Fruit fly (Drosophila melanogaster) whole organism, embryonic: Measurements from ENCODE around the gene galla-2.
A peak's percentile ranks its signal among the peaks of the same experiment; 100 is the strongest.

ENCODE experiments used
- B-H1 ChIP-seq: fragments of 200-800 bp; sonication (Bioruptor generic); IDR thresholded peaks from 3 replicates; pipeline ENCODE4 v1.3.6; 2022; ENCODE audit warnings: missing biosample characterization, missing genetic modification characterization
- CG1024 ChIP-seq: fragments of 200-800 bp; sonication (Bioruptor generic); IDR thresholded peaks from 2 replicates; pipeline ENCODE4 v1.3.6; 2022; ENCODE audit warnings: missing biosample characterization, missing genetic modification characterization
- CG10431 ChIP-seq: fragments of 200-800 bp; sonication (Bioruptor generic); optimal IDR thresholded peaks from 3 replicates; lab custom pipeline; 2018; ENCODE audit warnings: missing biosample characterization, mild to moderate bottlenecking, missing genetic modification characterization
- CG10462 ChIP-seq: fragments of 200-800 bp; sonication (Bioruptor generic); optimal IDR thresholded peaks from 2 replicates; lab custom pipeline; 2016; ENCODE audit warnings: missing biosample characterization, missing genetic modification characterization
- CG11398 ChIP-seq: fragments of 200-800 bp; sonication (Bioruptor generic); optimal IDR thresholded peaks from 2 replicates; lab custom pipeline; 2016; ENCODE audit warnings: missing biosample characterization, missing genetic modification characterization
- CG11696 ChIP-seq: fragments of 200-800 bp; sonication (Bioruptor generic); IDR thresholded peaks from 2 replicates; pipeline ENCODE4 v1.3.6; 2022; ENCODE audit warnings: missing biosample characterization, missing genetic modification characterization
- CG12236 ChIP-seq: fragments of 200-800 bp; sonication (Bioruptor generic); optimal IDR thresholded peaks from 2 replicates; lab custom pipeline; 2016; ENCODE audit warnings: missing biosample characterization, missing genetic modification characterization
- CG1233 ChIP-seq: fragments of 200-800 bp; sonication (Bioruptor generic); optimal IDR thresholded peaks from 4 replicates; lab custom pipeline; 2018; ENCODE audit warnings: missing biosample characterization, mild to moderate bottlenecking, missing genetic modification characterization
- CG12391 ChIP-seq: fragments of 200-800 bp; sonication (Bioruptor generic); optimal IDR thresholded peaks from 3 replicates; lab custom pipeline; 2018; ENCODE audit warnings: missing biosample characterization, mild to moderate bottlenecking, missing genetic modification characterization, moderate library complexity
- CG1602 ChIP-seq: fragments of 200-800 bp; sonication (Bioruptor generic); optimal IDR thresholded peaks from 3 replicates; lab custom pipeline; 2016; ENCODE audit warnings: missing biosample characterization, missing genetic modification characterization
- CG16813 ChIP-seq: fragments of 200-800 bp; sonication (Bioruptor generic); IDR thresholded peaks from 3 replicates; pipeline ENCODE4 v1.3.6; 2022; ENCODE audit warnings: missing biosample characterization, missing genetic modification characterization; ENCODE audit not compliant: partially characterized antibody
- CG18599 ChIP-seq: fragments of 200-800 bp; sonication (Bioruptor generic); optimal IDR thresholded peaks from 3 replicates; lab custom pipeline; 2017; ENCODE audit warnings: missing biosample characterization, missing genetic modification characterization, mild to moderate bottlenecking, moderate library complexity, missing genetic modification reagents
- CG2712 ChIP-seq: fragments of 200-800 bp; optimal IDR thresholded peaks from 3 replicates; lab custom pipeline; 2019; ENCODE audit warnings: missing biosample characterization, mild to moderate bottlenecking, missing genetic modification characterization, moderate library complexity
- CG31388 ChIP-seq: fragments of 200-800 bp; sonication (Bioruptor generic); optimal IDR thresholded peaks from 2 replicates; lab custom pipeline; 2016; ENCODE audit warnings: missing biosample characterization, missing genetic modification characterization
- CG3838 ChIP-seq: fragments of 200-800 bp; sonication (Bioruptor generic); optimal IDR thresholded peaks from 3 replicates; lab custom pipeline; 2016; ENCODE audit warnings: missing biosample characterization, missing genetic modification characterization
- CG4328 ChIP-seq: fragments of 200-800 bp; sonication (Bioruptor generic); optimal IDR thresholded peaks from 3 replicates; lab custom pipeline; 2017; ENCODE audit warnings: missing biosample characterization, missing genetic modification reagents, missing genetic modification characterization
- CG6175 ChIP-seq: fragments of 200-800 bp; sonication (Bioruptor generic); IDR thresholded peaks from 3 replicates; pipeline ENCODE4 v1.3.6; 2022; ENCODE audit warnings: missing biosample characterization, missing genetic modification characterization
- CG6689 ChIP-seq: fragments of 200-800 bp; sonication (Bioruptor generic); IDR thresholded peaks from 2 replicates; pipeline ENCODE4 v1.3.6; 2022; ENCODE audit warnings: missing biosample characterization, missing genetic modification characterization
- CG7786 ChIP-seq: fragments of 200-800 bp; sonication (Bioruptor generic); optimal IDR thresholded peaks from 2 replicates; lab custom pipeline; 2016; ENCODE audit warnings: missing biosample characterization, missing genetic modification characterization
- CG8290 ChIP-seq, 3 experiments: fragments of 200-800 bp; sonication (Bioruptor generic); optimal IDR thresholded peaks; 2 replicates each; lab custom pipeline; 2016 to 2019; ENCODE audit warnings: missing biosample characterization in 3 of 3, missing genetic modification characterization in 3 of 3, mild to moderate bottlenecking in 2 of 3, moderate library complexity in 1 of 3
- CG9932 ChIP-seq: fragments of 200-800 bp; sonication (Bioruptor generic); IDR thresholded peaks from 2 replicates; pipeline ENCODE4 v1.3.6; 2022; ENCODE audit warnings: missing biosample characterization, missing genetic modification characterization
- Camta ChIP-seq: fragments of 200-800 bp; sonication (Bioruptor generic); optimal IDR thresholded peaks from 2 replicates; lab custom pipeline; 2016; ENCODE audit warnings: missing biosample characterization, missing genetic modification characterization
- Dref ChIP-seq: fragments of 200-800 bp; sonication (Bioruptor generic); IDR thresholded peaks from 2 replicates; pipeline ENCODE4 v1.3.6; 2022; ENCODE audit warnings: missing biosample characterization, missing genetic modification characterization
- E2f2 ChIP-seq: fragments of 200-800 bp; sonication (Bioruptor generic); IDR thresholded peaks from 2 replicates; pipeline ENCODE4 v1.3.6; 2022; ENCODE audit warnings: missing biosample characterization, missing genetic modification characterization
- H15 ChIP-seq: fragments of 200-800 bp; sonication (Bioruptor generic); IDR thresholded peaks from 3 replicates; pipeline ENCODE4 v1.3.6; 2022; ENCODE audit warnings: missing biosample characterization, missing genetic modification characterization
- H2.0 ChIP-seq: fragments of 200-800 bp; sonication (Bioruptor generic); IDR thresholded peaks from 2 replicates; pipeline ENCODE4 v1.3.6; 2022; ENCODE audit warnings: missing biosample characterization, missing genetic modification characterization
- Hr39 ChIP-seq: fragments of >200 bp; optimal IDR thresholded peaks from 2 replicates; lab custom pipeline; 2017
- MESR4 ChIP-seq: fragments of 200-800 bp; sonication (Bioruptor generic); optimal IDR thresholded peaks from 2 replicates; lab custom pipeline; 2018; ENCODE audit warnings: missing biosample characterization, mild to moderate bottlenecking, missing genetic modification characterization, moderate library complexity
- Oaz ChIP-seq: fragments of 200-800 bp; sonication (Bioruptor generic); IDR thresholded peaks from 2 replicates; pipeline ENCODE4 v1.3.6; 2022; ENCODE audit warnings: missing biosample characterization, missing genetic modification characterization
- Oli ChIP-seq: fragments of 200-800 bp; sonication (Bioruptor generic); optimal IDR thresholded peaks from 2 replicates; lab custom pipeline; 2018; ENCODE audit warnings: missing biosample characterization, mild to moderate bottlenecking, missing genetic modification characterization, moderate library complexity
- Poxn ChIP-seq: fragments of 200-800 bp; sonication (Bioruptor generic); IDR thresholded peaks from 2 replicates; pipeline ENCODE4 v1.3.6; 2022; ENCODE audit warnings: missing biosample characterization, missing genetic modification characterization
- Sox100B ChIP-seq: fragments of 200-800 bp; sonication (Bioruptor generic); optimal IDR thresholded peaks from 3 replicates; lab custom pipeline; 2018; ENCODE audit warnings: missing biosample characterization, mild to moderate bottlenecking, missing genetic modification characterization
- TFAM ChIP-seq: fragments of 200-800 bp; sonication (Bioruptor generic); optimal IDR thresholded peaks from 2 replicates; lab custom pipeline; 2017; ENCODE audit warnings: missing biosample characterization, missing genetic modification characterization, inconsistent platforms
- YL-1 ChIP-seq: fragments of 200-800 bp; sonication (Bioruptor generic); optimal IDR thresholded peaks from 3 replicates; lab custom pipeline; 2017; ENCODE audit warnings: missing biosample characterization, mild to moderate bottlenecking, missing genetic modification characterization
- br ChIP-seq: fragments of >200 bp; optimal IDR thresholded peaks from 2 replicates; lab custom pipeline; 2017
- cad ChIP-seq: fragments of >200 bp; optimal IDR thresholded peaks from 2 replicates; lab custom pipeline; 2017; ENCODE audit warnings: missing biosample characterization, missing genetic modification characterization
- chm ChIP-seq: fragments of 200-800 bp; sonication (Bioruptor generic); IDR thresholded peaks from 2 replicates; pipeline ENCODE4 v1.3.6; 2022; ENCODE audit warnings: missing biosample characterization, missing genetic modification characterization
- disco-r ChIP-seq: fragments of 200-800 bp; sonication (Bioruptor generic); optimal IDR thresholded peaks from 2 replicates; lab custom pipeline; 2016; ENCODE audit warnings: missing biosample characterization, missing genetic modification characterization
- fru ChIP-seq: fragments of >200 bp; optimal IDR thresholded peaks from 2 replicates; lab custom pipeline; 2017
- gsb ChIP-seq: fragments of 200-800 bp; sonication (Bioruptor generic); IDR thresholded peaks from 2 replicates; pipeline ENCODE4 v1.3.6; 2022; ENCODE audit warnings: missing biosample characterization, missing genetic modification characterization
- lov ChIP-seq, 2 experiments: fragments of 200-800 bp in 1 of 2; fragments of >200 bp in 1 of 2; sonication (Bioruptor generic) in 1 of 2; IDR thresholded peaks in 1 of 2; optimal IDR thresholded peaks in 1 of 2; 2 replicates in 1 of 2; 3 replicates in 1 of 2; pipeline versions ENCODE4 v1.3.6 to Lab custom; 2017 to 2022; ENCODE audit warnings: missing biosample characterization in 1 of 2, missing genetic modification characterization in 1 of 2
- org-1 ChIP-seq: fragments of 200-800 bp; sonication (Bioruptor generic); optimal IDR thresholded peaks from 2 replicates; lab custom pipeline; 2017; ENCODE audit warnings: missing biosample characterization, missing genetic modification characterization
- pfk ChIP-seq: fragments of 200-800 bp; sonication (Bioruptor generic); optimal IDR thresholded peaks from 2 replicates; lab custom pipeline; 2018; ENCODE audit warnings: missing biosample characterization, mild to moderate bottlenecking, missing genetic modification characterization, moderate library complexity
- row ChIP-seq: fragments of 200-800 bp; sonication (Bioruptor generic); IDR thresholded peaks from 3 replicates; pipeline ENCODE4 v1.3.6; 2022; ENCODE audit warnings: missing biosample characterization, missing genetic modification characterization
- run ChIP-seq: fragments of 200-800 bp; sonication (Bioruptor generic); optimal IDR thresholded peaks from 3 replicates; lab custom pipeline; 2018; ENCODE audit warnings: missing biosample characterization, mild to moderate bottlenecking, missing genetic modification characterization
- salm ChIP-seq: fragments of 200-800 bp; sonication (Bioruptor generic); optimal IDR thresholded peaks from 2 replicates; lab custom pipeline; 2018; ENCODE audit warnings: missing biosample characterization, mild to moderate bottlenecking, missing genetic modification characterization
- scrt ChIP-seq: fragments of 200-800 bp; sonication (Bioruptor generic); optimal IDR thresholded peaks from 2 replicates; lab custom pipeline; 2018; ENCODE audit warnings: missing biosample characterization, mild to moderate bottlenecking, missing genetic modification characterization, moderate library complexity
- slou ChIP-seq: fragments of 200-800 bp; sonication (Bioruptor generic); optimal IDR thresholded peaks from 3 replicates; lab custom pipeline; 2016; ENCODE audit warnings: missing biosample characterization, missing genetic modification characterization
- tgo ChIP-seq: fragments of 200-800 bp; sonication (Bioruptor generic); IDR thresholded peaks from 3 replicates; pipeline ENCODE4 v1.3.6; 2022; ENCODE audit warnings: missing biosample characterization, missing genetic modification characterization
- tna ChIP-seq: fragments of 200-800 bp; sonication (Bioruptor generic); IDR thresholded peaks from 2 replicates; pipeline ENCODE4 v1.3.6; 2022; ENCODE audit warnings: missing biosample characterization, missing genetic modification characterization; ENCODE audit not compliant: partially characterized antibody
- trh ChIP-seq: fragments of 200-800 bp; sonication (Bioruptor generic); optimal IDR thresholded peaks from 2 replicates; lab custom pipeline; 2016; ENCODE audit warnings: missing biosample characterization, missing genetic modification characterization
- twi ChIP-seq: fragments of 200-800 bp; optimal IDR thresholded peaks from 2 replicates; lab custom pipeline; 2019; ENCODE audit warnings: missing biosample characterization, mild to moderate bottlenecking, missing genetic modification characterization, moderate library complexity
- zfh1 ChIP-seq: fragments of 200-800 bp; sonication (Bioruptor generic); IDR thresholded peaks from 3 replicates; pipeline ENCODE4 v1.3.6; 2022; ENCODE audit warnings: missing biosample characterization, missing genetic modification characterization

galla-2 gene

dm6 chr3L:10931430-10931829 lies 48.7 kb downstream of the galla-2 start (continued):
- TF ChIP-seq fru (lab: Kevin White, UChicago) (no peak), YL-1 (GFP tag; lab: Kevin White, UChicago) (no peak), Poxn (no peak), CG1024 (GFP tag; lab: Robert Waterston, UW) (no peak), lov (optimal IDR thresholded peaks at IDR 0.05; lab: Kevin White, UChicago) (no peak), lov (GFP tag; IDR thresholded peaks at IDR 0.05; lab: Robert Waterston, UW) (no peak), CG9932 (GFP tag; lab: Robert Waterston, UW) (no peak), Sox100B (GFP tag; lab: Kevin White, UChicago) (peak; percentile 34), CG6175 (GFP tag; lab: Robert Waterston, UW) (no peak), CG1602 (GFP tag; lab: Kevin White, UChicago) (no peak), scrt (GFP tag; lab: Kevin White, UChicago) (no peak), disco-r (GFP tag; lab: Kevin White, UChicago) (no peak), row (GFP tag; lab: Robert Waterston, UW) (peak; percentile 66), CG16813 (GFP tag; lab: Robert Waterston, UW) (no peak), CG1233 (GFP tag; lab: Kevin White, UChicago) (no peak), H15 (GFP tag; lab: Robert Waterston, UW) (no peak), pfk (no peak), Dref (no peak), CG12391 (tag; lab: Kevin White, UChicago) (peak; percentile 42), TFAM (GFP tag; lab: Kevin White, UChicago) (no peak), cad (GFP tag; lab: Kevin White, UChicago) (no peak), tna (GFP tag; lab: Robert Waterston, UW) (no peak), CG8290 (GFP tag; optimal IDR thresholded peaks at IDR 0.05; lab: Kevin White, UChicago) (no peak), CG8290 (tag; optimal IDR thresholded peaks at IDR 0.05; lab: Kevin White, UChicago) (no peak), CG11398 (GFP tag; lab: Kevin White, UChicago) (no peak), org-1 (no peak), CG2712 (tag; lab: Kevin White, UChicago) (peak; percentile 81), E2f2 (GFP tag; lab: Robert Waterston, UW) (no peak), Hr39 (lab: Kevin White, UChicago) (no peak), slou (GFP tag; lab: Kevin White, UChicago) (no peak), CG3838 (GFP tag; lab: Kevin White, UChicago) (no peak), CG18599 (GFP tag; lab: Kevin White, UChicago) (peak; percentile 10), Oaz (GFP tag; lab: Robert Waterston, UW) (no peak), Oli (peak; percentile 53), CG10431 (GFP tag; lab: Kevin White, UChicago) (no peak), trh (GFP tag; lab: Kevin White, UChicago) (no peak), CG4328 (no peak), gsb (GFP tag; lab: Robert Waterston, UW) (no peak), CG6689 (GFP tag; lab: Robert Waterston, UW) (peak; percentile 37; the same call in 1 of the 2 replicates), twi (peak; percentile 10), chm (GFP tag; lab: Robert Waterston, UW) (no peak), br (lab: Kevin White, UChicago) (no peak), H2.0 (GFP tag; lab: Robert Waterston, UW) (no peak), salm (no peak), CG31388 (GFP tag; lab: Kevin White, UChicago) (no peak), CG10462 (GFP tag; lab: Kevin White, UChicago) (no peak), CG7786 (GFP tag; lab: Kevin White, UChicago) (no peak), Camta (GFP tag; lab: Kevin White, UChicago) (no peak), CG11696 (GFP tag; lab: Robert Waterston, UW) (no peak), tgo (GFP tag; lab: Robert Waterston, UW) (peak; percentile 62), zfh1 (no peak), MESR4 (GFP tag; lab: Kevin White, UChicago) (no peak), B-H1 (GFP tag; lab: Robert Waterston, UW) (no peak), run (tag; lab: Kevin White, UChicago) (no peak), CG12236 (GFP tag; lab: Kevin White, UChicago) (no peak)
